Worm (Caenorhabditis elegans): ENCODE measurements around the gene mlc-4.
A peak's percentile ranks its signal among the peaks of the same experiment; 100 is the strongest.

The mlc-4 gene

DNA sequence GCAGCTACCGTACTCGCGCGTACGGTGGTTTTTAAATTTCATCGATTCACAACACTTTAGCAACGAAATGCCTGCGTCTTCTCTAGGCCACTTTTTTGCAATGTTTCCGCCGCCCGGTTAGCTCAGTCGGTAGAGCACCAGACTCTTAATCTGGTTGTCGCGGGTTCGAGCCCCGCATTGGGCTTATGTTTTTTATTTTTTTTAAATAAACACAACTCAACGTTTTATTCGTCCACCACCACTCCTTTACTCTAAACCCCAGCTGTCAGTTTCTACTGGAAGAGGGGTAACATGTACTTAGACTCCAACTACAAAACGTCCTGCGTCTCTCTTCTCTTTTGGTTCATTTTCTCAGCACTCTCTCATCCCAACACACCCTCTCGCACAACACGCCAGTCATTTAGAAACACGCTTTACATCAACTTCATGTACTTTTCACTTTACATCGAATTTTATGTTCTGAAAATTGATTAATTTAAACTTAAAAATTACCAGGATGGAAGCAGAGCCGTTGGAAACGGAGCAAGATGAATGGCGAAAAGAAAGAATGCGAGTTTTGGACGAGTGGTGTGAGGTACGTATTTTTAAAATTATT lies 4.1 kb downstream of the mlc-4 start, which contains the start of the genes elmd-1 and hecw-1 (continued):
- peak; percentile 25; the same call in 1 of the 2 replicates for TF ChIP-seq ceh-88 (GFP tag; IDR thresholded peaks at IDR 0.05)
- peak; percentile 31 for TF ChIP-seq lin-13 (GFP tag; optimal IDR thresholded peaks at IDR 0.05)
- TF ChIP-seq elt-2 (tag; optimal IDR thresholded peaks at IDR 0.05), result peak; percentile 41
- TF ChIP-seq irx-1 (tag; optimal IDR thresholded peaks at IDR 0.05), result peak; percentile 19
- 0 out of 2 replicates have a peak, but pooled peaks have one; percentile 18 for TF ChIP-seq unc-98 (GFP tag; IDR thresholded peaks at IDR 0.05)
- TF ChIP-seq hpl-2 (GFP tag; optimal IDR thresholded peaks at IDR 0.05), result no peak
- peak; percentile 60 for TF ChIP-seq swsn-7 (tag; optimal IDR thresholded peaks at IDR 0.05)
- peak; percentile 69 for TF ChIP-seq snu-23 (GFP tag; optimal IDR thresholded peaks at IDR 0.05)
- TF ChIP-seq dpl-1 (GFP tag; optimal IDR thresholded peaks at IDR 0.05), result peak in 1 of 3 experiments; percentile 38
- no peak for TF ChIP-seq egl-13 (tag; optimal IDR thresholded peaks at IDR 0.05)
- peak; percentile 1 for TF ChIP-seq fos-1 (tag; optimal IDR thresholded peaks at IDR 0.05)
- TF ChIP-seq C16A3.4 (tag; optimal IDR thresholded peaks at IDR 0.05), result no peak
- peak; percentile 52 for TF ChIP-seq xbp-1 (tag; optimal IDR thresholded peaks at IDR 0.05)
- TF ChIP-seq mab-9 (GFP tag; IDR thresholded peaks at IDR 0.05), result no peak
- TF ChIP-seq ceh-82 (tag; optimal IDR thresholded peaks at IDR 0.05), result peak in 1 of 3 experiments; percentile 17
- no peak for TF ChIP-seq skn-1 (tag; optimal IDR thresholded peaks at IDR 0.05)

DNA sequence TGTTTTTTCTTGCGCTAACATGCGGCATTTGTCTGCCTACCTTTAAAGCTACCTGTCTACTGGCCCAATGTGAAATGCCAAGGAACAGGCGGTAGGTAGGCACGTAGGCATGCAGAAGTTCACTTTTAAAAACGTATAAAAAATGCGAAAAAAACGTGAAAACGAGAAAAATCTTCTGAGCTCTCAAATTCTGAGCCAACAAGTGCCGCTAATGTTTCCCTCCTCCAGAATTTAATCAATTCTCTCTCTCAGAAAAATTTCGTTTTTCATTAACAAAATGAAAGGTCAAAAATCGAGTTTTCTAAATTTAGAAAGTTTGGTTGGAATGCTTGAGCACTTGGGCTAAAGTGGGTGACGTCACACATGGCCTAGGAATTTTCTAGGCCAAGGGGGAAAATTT lies 11.1 kb downstream of the mlc-4 start:
- no peak for TF ChIP-seq xbp-1 (tag; optimal IDR thresholded peaks at IDR 0.05)
- no peak for TF ChIP-seq elt-3 (tag; optimal IDR thresholded peaks at IDR 0.05)
- TF ChIP-seq hlh-4 (tag; optimal IDR thresholded peaks at IDR 0.05), result no peak
- no peak for TF ChIP-seq sox-4 (tag; optimal IDR thresholded peaks at IDR 0.05)
- no peak for TF ChIP-seq sup-37 (GFP tag; optimal IDR thresholded peaks at IDR 0.05)
- no peak for TF ChIP-seq fkh-10 (GFP tag; optimal IDR thresholded peaks at IDR 0.05)
- TF ChIP-seq mef-2 (tag; optimal IDR thresholded peaks at IDR 0.05), result no peak
- no peak for TF ChIP-seq pax-3 (tag; optimal IDR thresholded peaks at IDR 0.05)
- no peak for TF ChIP-seq nhr-19 (GFP tag; conservative IDR thresholded peaks at IDR 0.05)

DNA sequence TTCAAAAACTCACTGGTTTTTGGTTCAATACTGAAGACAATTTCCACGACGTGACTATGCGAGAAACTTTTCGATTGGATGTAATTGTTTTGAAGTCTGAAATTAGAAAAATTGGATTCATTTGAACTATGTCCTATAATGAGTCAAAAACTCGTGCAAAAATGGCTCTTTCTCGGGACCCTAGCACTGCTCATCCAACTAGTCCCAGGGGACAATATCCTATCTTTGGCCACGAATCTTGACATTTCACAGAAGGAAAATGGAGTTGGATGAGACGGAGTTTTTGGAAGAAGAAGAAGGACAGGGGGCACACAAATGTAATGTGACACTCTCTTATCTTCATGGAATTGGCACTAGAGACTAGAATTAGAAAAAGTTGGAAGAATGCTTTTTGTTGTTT lies 11.7 kb downstream of the mlc-4 start:
- TF ChIP-seq lin-14 (GFP tag; optimal IDR thresholded peaks at IDR 0.05) (peak; percentile 44), fkh-4 (tag; optimal IDR thresholded peaks at IDR 0.05; ENCODE audit: borderline replicate concordance) (no peak), tbx-2 (tag; optimal IDR thresholded peaks at IDR 0.05) (peak; percentile 19)

DNA sequence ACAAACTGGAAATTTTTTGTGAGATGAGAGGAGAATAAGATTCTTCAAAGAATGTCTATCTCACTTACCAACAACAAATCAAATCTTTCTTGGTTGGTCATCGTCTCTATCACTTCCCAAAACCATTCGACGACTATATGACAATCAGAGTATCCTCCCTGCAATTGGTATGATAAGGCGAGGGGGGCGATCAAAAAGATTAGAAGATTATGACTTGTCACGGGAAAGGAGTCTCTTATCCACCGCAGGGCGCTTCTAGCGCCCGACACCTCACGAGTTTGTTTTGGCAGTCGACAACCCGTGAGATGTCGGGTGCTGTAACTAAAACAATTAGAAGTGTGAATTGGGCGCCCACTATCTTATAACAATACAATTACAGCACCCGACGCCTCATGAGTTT lies 15.9 kb downstream of the mlc-4 start:
- TF ChIP-seq lin-14 (GFP tag; optimal IDR thresholded peaks at IDR 0.05) (peak; percentile 26), ceh-88 (GFP tag; IDR thresholded peaks at IDR 0.05) (no peak), lir-3 (tag; optimal IDR thresholded peaks at IDR 0.05; ENCODE audit: poor library complexity) (no peak), ceh-8 (GFP tag; optimal IDR thresholded peaks at IDR 0.05) (no peak), elt-3 (tag; optimal IDR thresholded peaks at IDR 0.05) (peak in 5 of 6 experiments; percentile 54 to 89 (median 74)), ztf-11 (tag; optimal IDR thresholded peaks at IDR 0.05) (no peak), nhr-85 (tag) (peak; percentile 23), nhr-237 (tag; optimal IDR thresholded peaks at IDR 0.05) (no peak), blmp-1 (tag; optimal IDR thresholded peaks at IDR 0.05) (peak; percentile 27), mab-9 (GFP tag; IDR thresholded peaks at IDR 0.05) (no peak), nhr-71 (tag; optimal IDR thresholded peaks at IDR 0.05) (peak; percentile 33), snu-23 (GFP tag; optimal IDR thresholded peaks at IDR 0.05) (peak; percentile 38), snpc-4 (tag; optimal IDR thresholded peaks at IDR 0.05) (peak; percentile 94), nhr-19 (GFP tag; conservative IDR thresholded peaks at IDR 0.05) (peak; percentile 27), zag-1 (tag; optimal IDR thresholded peaks at IDR 0.05) (no peak), nhr-20 (tag; optimal IDR thresholded peaks at IDR 0.05) (peak; percentile 23), lin-13 (GFP tag; optimal IDR thresholded peaks at IDR 0.05) (peak; percentile 84)
